Worm (Caenorhabditis elegans) whole organism, L4 larva: ENCODE results near the gene col-38.

Experiments used
- F10B5.3 ChIP-seq: sonication (generic microtip); optimal IDR thresholded peaks from 2 replicates; lab custom pipeline; 2016; ENCODE audit warnings: mild to moderate bottlenecking, missing genetic modification characterization, missing compliant biosample characterization
- F44E2.7 ChIP-seq: fragments of 200-800 bp; sonication (Bioruptor generic); IDR thresholded peaks from 2 replicates; pipeline ENCODE4 v2.1.2; 2022; ENCODE audit warnings: missing genetic modification characterization, missing compliant biosample characterization
- Y48G9A.11 ChIP-seq: fragments of 200-800 bp; sonication (Bioruptor generic); IDR thresholded peaks from 2 replicates; pipeline ENCODE4 v1.3.6; 2022; ENCODE audit warnings: missing genetic modification reagents, missing genetic modification characterization, missing compliant biosample characterization
- aha-1 ChIP-seq: fragments of 150-350 bp; peaks from one replicate; lab custom pipeline; 2014; ENCODE audit warnings: missing biosample characterization, missing genetic modification characterization
- ceh-32 ChIP-seq: sonication (generic microtip); optimal IDR thresholded peaks from 2 replicates; lab custom pipeline; 2016; ENCODE audit warnings: mild to moderate bottlenecking, missing genetic modification characterization, missing compliant biosample characterization; ENCODE audit not compliant: poor library complexity
- daf-12 ChIP-seq: fragments of 150-350 bp; optimal IDR thresholded peaks from 2 replicates; lab custom pipeline; 2014; ENCODE audit warnings: missing biosample characterization, missing genetic modification reagents, missing genetic modification characterization
- daf-8 ChIP-seq: fragments of 200-800 bp; sonication (Bioruptor generic); IDR thresholded peaks from 2 replicates; pipeline ENCODE4 v1.3.6; 2022; ENCODE audit warnings: missing genetic modification characterization, missing compliant biosample characterization
- dmd-6 ChIP-seq: fragments of 200-800 bp; sonication (Bioruptor generic); IDR thresholded peaks from 2 replicates; pipeline ENCODE4 v1.3.6; 2022; ENCODE audit warnings: missing genetic modification reagents, missing genetic modification characterization, missing compliant biosample characterization
- dmd-9 ChIP-seq: fragments of 200-800 bp; sonication (Bioruptor generic); IDR thresholded peaks from 2 replicates; pipeline ENCODE4 v1.3.6; 2022; ENCODE audit warnings: missing genetic modification reagents, missing genetic modification characterization, missing compliant biosample characterization
- dpl-1 ChIP-seq: fragments of 150-350 bp; optimal IDR thresholded peaks from 2 replicates; lab custom pipeline; 2014; ENCODE audit warnings: missing biosample characterization, missing genetic modification reagents, missing genetic modification characterization
- fos-1 ChIP-seq: fragments of 150-350 bp; optimal IDR thresholded peaks from 2 replicates; lab custom pipeline; 2014; ENCODE audit warnings: missing biosample characterization, missing genetic modification characterization
- gei-8 ChIP-seq: fragments of 200-800 bp; sonication (Bioruptor generic); optimal IDR thresholded peaks from 2 replicates; lab custom pipeline; 2018; ENCODE audit warnings: mild to moderate bottlenecking, missing genetic modification characterization, missing compliant biosample characterization
- hlh-11 ChIP-seq: fragments of 200-800 bp; sonication (Bioruptor generic); optimal IDR thresholded peaks from 2 replicates; lab custom pipeline; 2018; ENCODE audit warnings: mild to moderate bottlenecking, missing genetic modification characterization, missing compliant biosample characterization
- hmg-1.1 ChIP-seq: fragments of 200-800 bp; sonication (Bioruptor generic); IDR thresholded peaks from 2 replicates; pipeline ENCODE4 v1.3.6; 2022; ENCODE audit warnings: missing genetic modification reagents, missing genetic modification characterization, missing compliant biosample characterization
- lin-29 ChIP-seq: fragments of 200-800 bp; sonication (Bioruptor generic); IDR thresholded peaks from 2 replicates; pipeline ENCODE4 v1.3.6; 2022; ENCODE audit warnings: missing genetic modification reagents, missing genetic modification characterization, missing compliant biosample characterization
- lin-38 ChIP-seq: fragments of 200-800 bp; sonication (Bioruptor generic); IDR thresholded peaks from 2 replicates; pipeline ENCODE4 v1.3.6; 2022; ENCODE audit warnings: missing genetic modification reagents, missing genetic modification characterization, missing compliant biosample characterization
- lir-3 ChIP-seq: sonication (generic microtip); optimal IDR thresholded peaks from 2 replicates; lab custom pipeline; 2016; ENCODE audit warnings: mild to moderate bottlenecking, missing genetic modification characterization, missing compliant biosample characterization
- lsy-2 ChIP-seq, 2 experiments: fragments of 150-350 bp in 1 of 2; sonication (generic microtip) in 1 of 2; optimal IDR thresholded peaks; 2 replicates each; lab custom pipeline; 2014 to 2017; ENCODE audit warnings: missing biosample characterization in 2 of 2, missing genetic modification characterization in 2 of 2
- madf-9 ChIP-seq: fragments of 200-800 bp; sonication (Bioruptor generic); conservative IDR thresholded peaks from 2 replicates; pipeline ENCODE4 v1.3.6; 2022; ENCODE audit warnings: missing genetic modification reagents, missing genetic modification characterization, missing compliant biosample characterization
- mdl-1 ChIP-seq, 2 experiments: fragments of 150-350 bp in 1 of 2; sonication (generic microtip) in 1 of 2; optimal IDR thresholded peaks; 2 replicates each; lab custom pipeline; 2014 to 2017; ENCODE audit warnings: missing biosample characterization in 2 of 2, missing genetic modification characterization in 2 of 2
- mdt-29 ChIP-seq: fragments of 200-800 bp; sonication (Bioruptor generic); IDR thresholded peaks from 2 replicates; pipeline ENCODE4 v1.3.6; 2022; ENCODE audit warnings: missing genetic modification reagents, missing genetic modification characterization, missing compliant biosample characterization
- mep-1 ChIP-seq: fragments of 150-350 bp; sonication (generic microtip); optimal IDR thresholded peaks from 3 replicates; lab custom pipeline; 2014; ENCODE audit warnings: missing biosample characterization, missing genetic modification characterization
- nhr-102 ChIP-seq: sonication (generic microtip); optimal IDR thresholded peaks from 2 replicates; lab custom pipeline; 2016; ENCODE audit warnings: mild to moderate bottlenecking, missing genetic modification characterization, moderate library complexity, missing compliant biosample characterization
- nhr-111 ChIP-seq: fragments of 200-800 bp; sonication (Bioruptor generic); optimal IDR thresholded peaks from 2 replicates; lab custom pipeline; 2018; ENCODE audit warnings: mild to moderate bottlenecking, missing genetic modification characterization, missing compliant biosample characterization
- nhr-28 ChIP-seq: fragments of 150-350 bp; optimal IDR thresholded peaks from 2 replicates; lab custom pipeline; 2014; ENCODE audit warnings: missing biosample characterization, missing genetic modification characterization
- nhr-76 ChIP-seq: fragments of 150-350 bp; optimal IDR thresholded peaks from 2 replicates; lab custom pipeline; 2014; ENCODE audit warnings: missing biosample characterization, missing genetic modification characterization
- nhr-77 ChIP-seq: fragments of 150-350 bp; optimal IDR thresholded peaks from 2 replicates; lab custom pipeline; 2014; ENCODE audit warnings: missing biosample characterization, missing genetic modification characterization
- pha-4 ChIP-seq, 2 experiments: fragments of 150-350 bp in 1 of 2; fragments of 200-800 bp in 1 of 2; sonication (Bioruptor generic) in 1 of 2; IDR thresholded peaks in 1 of 2; optimal IDR thresholded peaks in 1 of 2; 2 replicates each; pipeline versions ENCODE4 v1.3.6 to Lab custom; 2014 to 2022; ENCODE audit warnings: missing genetic modification characterization in 2 of 2, missing genetic modification reagents in 2 of 2, missing biosample characterization in 1 of 2, missing compliant biosample characterization in 1 of 2
- php-3 ChIP-seq: fragments of 200-800 bp; sonication (Bioruptor generic); IDR thresholded peaks from 2 replicates; pipeline ENCODE4 v1.3.6; 2022; ENCODE audit warnings: missing genetic modification reagents, missing genetic modification characterization, missing compliant biosample characterization
- sdz-12 ChIP-seq: fragments of 200-800 bp; sonication (Bioruptor generic); optimal IDR thresholded peaks from 2 replicates; lab custom pipeline; 2018; ENCODE audit warnings: mild to moderate bottlenecking, missing genetic modification characterization, missing compliant biosample characterization
- spr-3 ChIP-seq: fragments of 200-800 bp; sonication (Bioruptor generic); optimal IDR thresholded peaks from 2 replicates; lab custom pipeline; 2018; ENCODE audit warnings: mild to moderate bottlenecking, missing genetic modification characterization, missing compliant biosample characterization
- tag-97 ChIP-seq: fragments of 200-800 bp; sonication (Bioruptor generic); IDR thresholded peaks from 2 replicates; pipeline ENCODE4 v1.3.6; 2022; ENCODE audit warnings: missing genetic modification characterization, missing compliant biosample characterization
- unc-62 ChIP-seq, 3 experiments: fragments of 150-350 bp in 1 of 3; sonication (generic microtip); optimal IDR thresholded peaks in 2 of 3; peaks in 1 of 3; 1 replicate in 1 of 3; 2 replicates in 2 of 3; lab custom pipeline; 2014 to 2017; ENCODE audit warnings: missing biosample characterization in 3 of 3, missing genetic modification characterization in 3 of 3, missing genetic modification reagents in 3 of 3, missing genotype in 1 of 3
- zfp-3 ChIP-seq: fragments of 200-800 bp; sonication (Bioruptor generic); conservative IDR thresholded peaks from 2 replicates; pipeline ENCODE4 v1.3.6; 2022; ENCODE audit warnings: missing genetic modification reagents, missing genetic modification characterization, missing compliant biosample characterization
- zip-11 ChIP-seq: fragments of 200-800 bp; sonication (Bioruptor generic); IDR thresholded peaks from 2 replicates; pipeline ENCODE4 v1.3.6; 2022; ENCODE audit warnings: missing genetic modification characterization, missing compliant biosample characterization
- zip-2 ChIP-seq: fragments of 150-350 bp; optimal IDR thresholded peaks from 2 replicates; lab custom pipeline; 2014; ENCODE audit warnings: missing biosample characterization, missing genetic modification characterization

The col-38 gene

DNA sequence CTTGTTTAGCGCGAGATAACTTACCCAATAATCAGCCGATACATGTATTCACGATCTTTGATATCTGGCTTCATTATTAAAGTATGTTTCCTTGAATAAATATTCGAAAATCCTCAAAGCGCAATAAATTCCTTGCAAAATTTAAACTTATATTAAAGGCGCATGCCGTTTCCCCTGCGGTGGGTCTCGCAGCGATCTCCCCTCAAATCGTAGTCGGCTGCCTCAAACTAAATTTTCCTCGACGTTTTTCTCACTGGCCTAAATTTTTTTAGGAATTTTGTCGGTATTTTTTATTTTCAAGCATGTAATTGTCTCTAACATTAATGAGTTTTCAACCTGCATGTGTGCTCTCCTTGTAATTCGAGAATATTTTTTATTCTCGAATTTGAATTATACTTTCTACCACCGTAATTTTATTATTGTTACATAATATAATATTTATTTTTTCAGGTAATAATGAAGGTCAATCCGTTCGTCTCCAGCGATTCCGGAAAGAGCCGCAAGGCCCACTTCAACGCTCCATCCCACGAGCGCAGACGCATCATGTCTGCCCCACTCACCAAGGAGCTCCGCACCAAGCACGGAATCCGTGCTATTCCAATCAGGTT is 33.6 kb upstream of the col-38 start, which contains the start of the genes cpf-1 and rpl-26 (continued):
- no peak for TF ChIP-seq gei-8 (GFP tag; lab: Kevin White, UChicago)
- peak; percentile 57 for TF ChIP-seq nhr-77 (tag; lab: Kevin White, UChicago)
- peak; percentile 78 for TF ChIP-seq nhr-28 (tag; lab: Kevin White, UChicago)
- TF ChIP-seq daf-8 (GFP tag; lab: Robert Waterston, UW): no peak
- TF ChIP-seq hmg-1.1 (GFP tag; lab: Robert Waterston, UW): 0 out of 2 replicates have a peak, but pooled peaks have one; percentile 21
- peak in 1 of 2 experiments; percentile 89 for TF ChIP-seq lsy-2 (tag; optimal IDR thresholded peaks at IDR 0.05; lab: Kevin White, UChicago)
- TF ChIP-seq F44E2.7 (GFP tag; lab: Robert Waterston, UW): no peak
- peak; percentile 63 for TF ChIP-seq lin-38 (GFP tag; lab: Robert Waterston, UW)
- no peak for TF ChIP-seq lir-3 (tag; lab: Kevin White, UChicago)
- no peak for TF ChIP-seq zip-11

DNA sequence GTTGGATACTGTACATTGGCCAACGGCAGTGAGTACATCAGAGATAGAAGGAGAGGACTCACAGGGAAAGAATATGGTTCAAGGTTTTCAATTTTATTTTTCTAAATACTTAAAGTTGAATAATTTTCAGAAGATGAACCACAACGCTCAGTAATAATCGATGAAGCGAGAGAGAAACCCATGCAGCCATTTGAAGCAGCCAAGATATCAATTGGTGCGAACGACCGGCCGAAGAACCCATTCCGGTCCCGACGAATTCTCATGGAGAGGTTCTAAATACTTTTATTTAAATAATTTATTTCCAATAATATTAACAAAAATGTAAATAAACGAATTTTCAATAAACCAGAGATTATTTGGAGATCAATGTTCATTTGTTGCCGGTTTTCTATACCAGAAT is 31.3 kb upstream of the col-38 start, which contains the start of gene pigg-1:
pigg-1 (minus strand) TSS at position 101 of the 400 bp plus-strand sequence.
- TF ChIP-seq aha-1 (tag; lab: Kevin White, UChicago) (peak; percentile 30), daf-12 (tag; lab: Kevin White, UChicago) (no peak)

DNA sequence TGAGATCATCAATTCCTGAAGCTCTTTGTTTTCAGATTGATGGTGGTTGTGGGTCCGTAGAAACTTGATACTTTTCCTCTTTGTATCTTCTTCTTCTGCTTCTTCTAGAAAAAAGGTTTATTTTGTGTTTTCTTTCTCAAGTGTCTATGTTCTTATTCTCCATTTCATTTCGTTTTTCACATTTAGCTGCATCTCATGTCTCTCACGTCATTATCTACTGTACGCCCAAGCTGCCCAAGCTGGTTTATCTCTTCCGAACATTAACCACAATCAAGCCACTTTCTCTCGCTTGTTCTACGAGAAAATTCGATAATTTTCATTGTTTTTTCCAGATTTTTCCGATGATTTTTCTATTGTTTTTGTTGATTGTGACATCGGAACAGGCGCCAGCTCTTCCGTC is 30.3 kb upstream of the col-38 start, which contains the start of gene F28C6.5:
F28C6.5 (plus strand) TSS at position 301 of the 400 bp plus-strand sequence.
- TF ChIP-seq mdl-1 (tag; optimal IDR thresholded peaks at IDR 0.05; lab: Kevin White, UChicago) (no peak), pha-4 (GFP tag; IDR thresholded peaks at IDR 0.05; lab: Robert Waterston, UW) (no peak), pha-4 (tag; optimal IDR thresholded peaks at IDR 0.05; lab: Kevin White, UChicago) (no peak), hlh-11 (no peak), fos-1 (tag; lab: Kevin White, UChicago) (no peak), sdz-12 (GFP tag; lab: Kevin White, UChicago) (no peak), zip-2 (tag; lab: Kevin White, UChicago) (no peak)
- TF ChIP-seq, all 104 proteins: peak for 0

DNA sequence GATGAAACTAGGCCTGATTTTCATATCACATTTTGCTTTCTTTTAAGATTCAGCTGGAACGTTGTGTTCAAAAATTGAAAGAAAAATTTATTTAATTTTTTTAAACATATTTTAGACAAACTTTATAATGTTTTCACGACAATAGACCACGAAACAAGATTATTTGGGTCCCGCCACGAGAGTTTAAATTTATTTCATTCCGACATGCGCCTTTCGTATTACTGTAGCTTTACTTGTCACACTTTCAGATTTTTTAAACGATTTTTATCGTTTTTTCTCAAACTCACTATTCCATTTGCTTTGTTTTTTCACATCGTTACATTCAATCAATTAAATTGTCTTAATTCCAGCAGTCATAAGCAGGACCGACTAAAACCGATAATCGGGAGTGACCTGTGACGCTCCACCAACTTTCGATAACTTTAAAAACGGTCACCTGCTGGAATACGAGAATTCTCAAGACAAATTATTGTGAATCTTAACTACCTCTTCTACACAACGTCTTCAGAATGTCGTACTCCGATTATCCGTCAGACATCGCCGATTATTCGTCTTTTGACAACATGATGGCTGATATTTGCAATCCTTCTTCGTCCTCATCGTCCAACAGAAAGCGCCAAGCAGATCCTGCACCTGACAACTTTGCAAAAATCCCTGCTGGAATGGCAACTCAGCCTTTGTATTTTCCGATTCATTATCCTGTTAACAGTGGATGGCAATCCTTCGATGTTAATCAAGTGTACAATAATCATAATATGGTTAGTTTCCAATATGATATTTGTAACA is 25.1 kb upstream of the col-38 start, which contains the start of gene aptf-3:
aptf-3 (plus strand) TSS at position 351 of the 786 bp plus-strand sequence.
- TF ChIP-seq unc-62 (GFP tag; optimal IDR thresholded peaks at IDR 0.05 in 1 of 2; lab: Kevin White, UChicago): peak in 1 of 2 experiments; percentile 94
- no peak for TF ChIP-seq unc-62 (tag; optimal IDR thresholded peaks at IDR 0.05; lab: Kevin White, UChicago)
- TF ChIP-seq ceh-32 (tag; lab: Kevin White, UChicago): no peak
- TF ChIP-seq, all 104 proteins: peak for 1

DNA sequence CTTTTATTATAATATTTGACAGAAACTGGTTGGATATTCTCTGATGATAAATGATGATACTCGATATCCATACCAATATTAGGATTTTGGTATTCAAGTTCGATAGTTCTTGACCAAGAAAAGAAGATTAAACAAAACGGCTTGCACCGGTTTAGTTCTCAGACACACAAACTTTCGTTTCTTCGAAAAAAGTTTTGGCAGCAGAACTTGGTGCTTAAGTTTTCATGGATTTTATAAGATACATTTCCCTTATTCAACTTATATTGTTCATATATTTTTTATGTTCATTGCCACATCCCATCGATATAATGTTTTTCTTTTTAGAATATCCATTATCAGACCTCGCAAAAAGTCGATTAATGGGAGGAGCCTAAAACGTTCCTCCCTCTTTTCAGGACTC is 21.8 kb upstream of the col-38 start, which contains the start of gene aptf-4:
aptf-4 (plus strand) TSS at position 301 of the 400 bp plus-strand sequence.
- TF ChIP-seq mep-1 (tag; lab: Kevin White, UChicago): no peak
- TF ChIP-seq gei-8 (GFP tag; lab: Kevin White, UChicago): no peak
- no peak for TF ChIP-seq dpl-1
- no peak for TF ChIP-seq dmd-6
- no peak for TF ChIP-seq php-3
- TF ChIP-seq zfp-3 (GFP tag; lab: Robert Waterston, UW): no peak
- no peak for TF ChIP-seq spr-3
- no peak for TF ChIP-seq tag-97 (GFP tag; lab: Robert Waterston, UW)
- TF ChIP-seq lin-29 (GFP tag; lab: Robert Waterston, UW): no peak
- no peak for TF ChIP-seq nhr-102
- TF ChIP-seq Y48G9A.11: no peak
- TF ChIP-seq nhr-76: no peak
- TF ChIP-seq mdt-29 (GFP tag; lab: Robert Waterston, UW): no peak
- no peak for TF ChIP-seq F10B5.3 (tag; lab: Kevin White, UChicago)
- no peak for TF ChIP-seq dmd-9 (GFP tag; lab: Robert Waterston, UW)
- no peak for TF ChIP-seq nhr-111 (GFP tag; lab: Kevin White, UChicago)
- TF ChIP-seq mdl-1 (tag; optimal IDR thresholded peaks at IDR 0.05; lab: Kevin White, UChicago): no peak
- no peak for TF ChIP-seq nhr-28 (tag; lab: Kevin White, UChicago)
- TF ChIP-seq madf-9 (GFP tag; lab: Robert Waterston, UW): no peak
- TF ChIP-seq daf-12 (tag; lab: Kevin White, UChicago): no peak
- TF ChIP-seq, all 104 proteins: peak for 0
